Worm (Caenorhabditis elegans): Measurements from ENCODE around the gene sap-140.

- no peak for TF ChIP-seq nhr-237 (tag; optimal IDR thresholded peaks at IDR 0.05)
- TF ChIP-seq egl-27 (tag; optimal IDR thresholded peaks at IDR 0.05), result no peak
- TF ChIP-seq C04F5.9 (tag; optimal IDR thresholded peaks at IDR 0.05), result no peak
- TF ChIP-seq pag-3 (tag; optimal IDR thresholded peaks at IDR 0.05; ENCODE audit: borderline replicate concordance, insufficient read depth), result no peak
- no peak for TF ChIP-seq nhr-77 (tag; optimal IDR thresholded peaks at IDR 0.05)
- no peak for TF ChIP-seq hlh-4 (tag; optimal IDR thresholded peaks at IDR 0.05)
- TF ChIP-seq mep-1 (tag; optimal IDR thresholded peaks at IDR 0.05), result no peak
- no peak for TF ChIP-seq ceh-82 (tag; optimal IDR thresholded peaks at IDR 0.05)
- no peak for TF ChIP-seq vab-15 (tag; optimal IDR thresholded peaks at IDR 0.05)
- no peak for TF ChIP-seq lin-35 (GFP tag; optimal IDR thresholded peaks at IDR 0.05)
- no peak for TF ChIP-seq C16A3.4 (tag; optimal IDR thresholded peaks at IDR 0.05)
- no peak for TF ChIP-seq dsc-1 (tag; optimal IDR thresholded peaks at IDR 0.05)
- no peak for TF ChIP-seq zag-1 (tag; optimal IDR thresholded peaks at IDR 0.05)
These were observed 18.9 kb downstream of the sap-140 start, which contains the start of gene clk-2 for ce11 chrIII:7518424-7518823.

Data from whole organism, L1 larva.